Fruit fly (Drosophila melanogaster): ENCODE results near the gene nAChRbeta3.

DNA sequence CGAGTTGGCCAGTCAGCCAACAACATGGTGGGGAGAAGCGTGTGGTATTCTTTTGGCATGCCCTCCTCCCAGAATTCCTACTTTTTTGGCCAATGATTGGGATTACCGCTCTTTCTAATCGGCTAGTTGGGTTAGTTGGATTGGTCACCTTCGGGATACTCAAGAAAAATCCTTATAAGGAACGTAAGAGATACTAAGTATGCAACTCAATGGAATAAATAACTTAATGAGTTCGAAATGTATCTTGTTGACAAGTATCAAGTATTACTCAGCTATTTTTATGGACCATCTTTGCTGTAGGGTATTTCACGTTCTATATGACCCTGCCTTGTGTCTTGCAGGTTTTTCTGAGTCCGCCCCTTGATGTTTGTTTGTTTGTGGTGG lies 18.0 kb upstream of the nAChRbeta3 start:
- TF ChIP-seq CG42726 (GFP tag; IDR thresholded peaks at IDR 0.05; ENCODE audit: partially characterized antibody) (no peak), stc (GFP tag; IDR thresholded peaks at IDR 0.05) (no peak), CG10462 (GFP tag; optimal IDR thresholded peaks at IDR 0.05) (no peak), Six4 (GFP tag; optimal IDR thresholded peaks at IDR 0.05) (no peak), CG34422 (GFP tag; IDR thresholded peaks at IDR 0.05) (no peak), bsh (GFP tag; optimal IDR thresholded peaks at IDR 0.05) (no peak), CG31441 (GFP tag; IDR thresholded peaks at IDR 0.05) (no peak), CG7786 (GFP tag; optimal IDR thresholded peaks at IDR 0.05) (no peak), CG2120 (GFP tag; optimal IDR thresholded peaks at IDR 0.05) (peak; percentile 33)

Data from whole organism, embryonic.